Worm (Caenorhabditis elegans) whole organism, L1 larva: ENCODE data around the gene C06E1.11.

Experiments used
- egl-27 ChIP-seq, 2 experiments: fragments of 150-350 bp in 1 of 2; sonication (generic microtip); optimal IDR thresholded peaks; 3 replicates each; lab custom pipeline; 2017 to 2018; ENCODE audit warnings: missing biosample characterization in 2 of 2, missing genetic modification characterization in 2 of 2, missing genetic modification reagents in 2 of 2
- fos-1 ChIP-seq: fragments of 150-350 bp; optimal IDR thresholded peaks from 2 replicates; lab custom pipeline; 2014; ENCODE audit warnings: missing biosample characterization, missing genetic modification characterization
- lin-13 ChIP-seq: fragments of 150-350 bp; optimal IDR thresholded peaks from 2 replicates; lab custom pipeline; 2014; ENCODE audit warnings: missing biosample characterization, missing genetic modification reagents, missing genetic modification characterization
- lin-39 ChIP-seq: fragments of 150-350 bp; optimal IDR thresholded peaks from 2 replicates; lab custom pipeline; 2014; ENCODE audit warnings: missing biosample characterization, missing genetic modification reagents, missing genetic modification characterization
- lsy-2 ChIP-seq, 2 experiments: fragments of 150-350 bp; optimal IDR thresholded peaks; 2 replicates each; lab custom pipeline; 2014; ENCODE audit warnings: missing biosample characterization in 2 of 2, missing genetic modification characterization in 2 of 2
- unc-30 ChIP-seq: sonication (generic microtip); optimal IDR thresholded peaks from 2 replicates; lab custom pipeline; 2017; ENCODE audit warnings: missing biosample characterization, missing genetic modification characterization

DNA sequence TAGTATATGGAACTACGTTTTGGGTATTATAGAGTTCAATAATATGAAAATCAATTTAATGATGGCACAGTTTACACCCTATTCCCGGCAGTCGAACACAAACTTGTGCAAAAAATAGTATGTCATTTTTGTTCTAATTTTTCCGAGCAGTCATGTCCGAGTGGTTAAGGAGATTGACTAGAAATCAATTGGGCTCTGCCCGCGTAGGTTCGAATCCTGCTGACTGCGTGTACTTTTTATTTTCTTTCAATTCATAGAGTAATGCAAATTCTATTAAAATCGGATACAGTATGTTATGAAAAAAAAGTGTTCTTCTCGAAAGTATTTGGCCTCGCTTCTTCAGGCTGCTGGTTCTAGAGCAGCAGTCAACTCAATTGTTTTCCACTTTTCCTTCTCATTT lies 29.5 kb upstream of the C06E1.11 start:
- no peak for TF ChIP-seq fos-1 (tag; lab: Kevin White, UChicago)
- TF ChIP-seq unc-30, result no peak
- no peak for TF ChIP-seq lin-13 (GFP tag; lab: Kevin White, UChicago)
- no peak for TF ChIP-seq lin-39
- no peak for TF ChIP-seq lsy-2 (tag; optimal IDR thresholded peaks at IDR 0.05; lab: Kevin White, UChicago)
- TF ChIP-seq egl-27 (tag; optimal IDR thresholded peaks at IDR 0.05; lab: Kevin White, UChicago), result no peak
